Worm (Caenorhabditis elegans) whole organism, L4 larva: ENCODE measurements around the gene B0244.4.

Experiments used
- F49E8.2 ChIP-seq: sonication (generic microtip); optimal IDR thresholded peaks from 2 replicates; lab custom pipeline; 2016; ENCODE audit warnings: missing compliant biosample characterization, mild to moderate bottlenecking, missing genetic modification characterization, borderline replicate concordance
- R02D3.7 ChIP-seq: fragments of 150-350 bp; sonication (generic microtip); optimal IDR thresholded peaks from 3 replicates; lab custom pipeline; 2014; ENCODE audit warnings: missing biosample characterization, missing genetic modification characterization
- ZK337.2 ChIP-seq: fragments of 200-800 bp; sonication (Bioruptor generic); IDR thresholded peaks from 2 replicates; pipeline ENCODE4 v1.3.6; 2022; ENCODE audit warnings: missing genetic modification reagents, missing genetic modification characterization, missing compliant biosample characterization
- ZK546.5 ChIP-seq, 2 experiments: sonication (generic microtip); optimal IDR thresholded peaks; 2 replicates each; lab custom pipeline; 2017; ENCODE audit warnings: missing biosample characterization in 2 of 2, missing genetic modification characterization in 2 of 2
- ama-1 ChIP-seq: fragments of 150-350 bp; optimal IDR thresholded peaks from 2 replicates; lab custom pipeline; 2014; ENCODE audit warnings: inconsistent platforms, mixed read lengths
- ceh-82 ChIP-seq: sonication (generic microtip); optimal IDR thresholded peaks from 2 replicates; lab custom pipeline; 2017; ENCODE audit warnings: missing biosample characterization, missing genetic modification characterization
- ces-1 ChIP-seq: fragments of 150-350 bp; sonication (generic microtip); optimal IDR thresholded peaks from 4 replicates; lab custom pipeline; 2014; ENCODE audit warnings: missing biosample characterization, missing genetic modification reagents, missing genetic modification characterization
- ctbp-1 ChIP-seq: fragments of 200-800 bp; sonication (Bioruptor generic); IDR thresholded peaks from 2 replicates; pipeline ENCODE4 v1.3.6; 2022; ENCODE audit warnings: missing genetic modification reagents, missing genetic modification characterization, missing compliant biosample characterization
- daf-16 ChIP-seq, 3 experiments: sonication (generic microtip); optimal IDR thresholded peaks; 2 replicates each; lab custom pipeline; 2016 to 2017; ENCODE audit warnings: missing genetic modification characterization in 3 of 3, missing genetic modification reagents in 3 of 3, mild to moderate bottlenecking in 2 of 3, missing compliant biosample characterization in 2 of 3, missing biosample characterization in 1 of 3, moderate library complexity in 1 of 3
- daf-19 ChIP-seq: fragments of 200-800 bp; sonication (Bioruptor generic); conservative IDR thresholded peaks from 2 replicates; pipeline ENCODE4 v1.3.6; 2022; ENCODE audit warnings: missing genetic modification characterization, missing compliant biosample characterization
- daf-8 ChIP-seq: fragments of 200-800 bp; sonication (Bioruptor generic); IDR thresholded peaks from 2 replicates; pipeline ENCODE4 v1.3.6; 2022; ENCODE audit warnings: missing genetic modification characterization, missing compliant biosample characterization
- dmd-6 ChIP-seq: fragments of 200-800 bp; sonication (Bioruptor generic); IDR thresholded peaks from 2 replicates; pipeline ENCODE4 v1.3.6; 2022; ENCODE audit warnings: missing genetic modification reagents, missing genetic modification characterization, missing compliant biosample characterization
- dve-1 ChIP-seq: sonication (generic microtip); optimal IDR thresholded peaks from 2 replicates; lab custom pipeline; 2017; ENCODE audit warnings: antibody characterized with exemption, mild to moderate bottlenecking, missing genetic modification characterization, missing compliant biosample characterization; ENCODE audit not compliant: insufficient read depth
- egl-43 ChIP-seq: fragments of 200-800 bp; sonication (Bioruptor generic); IDR thresholded peaks from 2 replicates; pipeline ENCODE4 v1.3.6; 2022; ENCODE audit warnings: missing genetic modification reagents, missing genetic modification characterization, missing compliant biosample characterization
- fos-1 ChIP-seq: fragments of 150-350 bp; optimal IDR thresholded peaks from 2 replicates; lab custom pipeline; 2014; ENCODE audit warnings: missing biosample characterization, missing genetic modification characterization
- hlh-11 ChIP-seq: fragments of 200-800 bp; sonication (Bioruptor generic); optimal IDR thresholded peaks from 2 replicates; lab custom pipeline; 2018; ENCODE audit warnings: mild to moderate bottlenecking, missing genetic modification characterization, missing compliant biosample characterization
- hlh-30 ChIP-seq: sonication (generic microtip); optimal IDR thresholded peaks from 2 replicates; lab custom pipeline; 2017; ENCODE audit warnings: antibody characterized with exemption, mild to moderate bottlenecking, missing genetic modification characterization, missing compliant biosample characterization; ENCODE audit not compliant: insufficient read depth
- jun-1 ChIP-seq: fragments of 150-350 bp; optimal IDR thresholded peaks from 2 replicates; lab custom pipeline; 2014; ENCODE audit warnings: missing biosample characterization, missing genetic modification reagents, missing genetic modification characterization
- lim-7 ChIP-seq: fragments of 200-800 bp; sonication (Bioruptor generic); IDR thresholded peaks from 2 replicates; pipeline ENCODE4 v1.3.6; 2022; ENCODE audit warnings: missing genetic modification characterization, missing compliant biosample characterization
- lin-13 ChIP-seq: fragments of 150-350 bp; optimal IDR thresholded peaks from 2 replicates; lab custom pipeline; 2014; ENCODE audit warnings: missing biosample characterization, missing genetic modification reagents, missing genetic modification characterization
- lin-39 ChIP-seq: fragments of 150-350 bp; optimal IDR thresholded peaks from 2 replicates; lab custom pipeline; 2014; ENCODE audit warnings: missing biosample characterization, missing genetic modification reagents, missing genetic modification characterization
- lsy-2 ChIP-seq, 2 experiments: fragments of 150-350 bp in 1 of 2; sonication (generic microtip) in 1 of 2; optimal IDR thresholded peaks; 2 replicates each; lab custom pipeline; 2014 to 2017; ENCODE audit warnings: missing biosample characterization in 2 of 2, missing genetic modification characterization in 2 of 2
- madf-5 ChIP-seq, 2 experiments: fragments of 200-800 bp; sonication (Bioruptor generic); IDR thresholded peaks; 2 replicates each; pipeline ENCODE4 v1.3.6; 2022; ENCODE audit warnings: missing compliant biosample characterization in 2 of 2, missing genetic modification characterization in 2 of 2
- madf-9 ChIP-seq: fragments of 200-800 bp; sonication (Bioruptor generic); conservative IDR thresholded peaks from 2 replicates; pipeline ENCODE4 v1.3.6; 2022; ENCODE audit warnings: missing genetic modification reagents, missing genetic modification characterization, missing compliant biosample characterization
- mdl-1 ChIP-seq, 2 experiments: fragments of 150-350 bp in 1 of 2; sonication (generic microtip) in 1 of 2; optimal IDR thresholded peaks; 2 replicates each; lab custom pipeline; 2014 to 2017; ENCODE audit warnings: missing biosample characterization in 2 of 2, missing genetic modification characterization in 2 of 2
- mep-1 ChIP-seq: fragments of 150-350 bp; sonication (generic microtip); optimal IDR thresholded peaks from 3 replicates; lab custom pipeline; 2014; ENCODE audit warnings: missing biosample characterization, missing genetic modification characterization
- nhr-111 ChIP-seq: fragments of 200-800 bp; sonication (Bioruptor generic); optimal IDR thresholded peaks from 2 replicates; lab custom pipeline; 2018; ENCODE audit warnings: mild to moderate bottlenecking, missing genetic modification characterization, missing compliant biosample characterization
- nhr-237 ChIP-seq: sonication (generic microtip); optimal IDR thresholded peaks from 2 replicates; lab custom pipeline; 2017; ENCODE audit warnings: missing biosample characterization, missing genetic modification characterization
- nhr-25 ChIP-seq: sonication (generic microtip); optimal IDR thresholded peaks from 2 replicates; lab custom pipeline; 2017; ENCODE audit warnings: missing genetic modification characterization, mild to moderate bottlenecking, missing compliant biosample characterization, antibody characterized with exemption, moderate library complexity, borderline replicate concordance; ENCODE audit not compliant: insufficient read depth
- nhr-41 ChIP-seq: fragments of 200-800 bp; sonication (Bioruptor generic); IDR thresholded peaks from 2 replicates; pipeline ENCODE4 v1.3.6; 2022; ENCODE audit warnings: missing genetic modification reagents, missing genetic modification characterization, missing compliant biosample characterization
- nhr-42 ChIP-seq: fragments of 200-800 bp; sonication (Bioruptor generic); IDR thresholded peaks from 2 replicates; pipeline ENCODE4 v1.3.6; 2022; ENCODE audit warnings: missing genetic modification characterization, missing compliant biosample characterization
- nhr-6 ChIP-seq: fragments of 150-350 bp; optimal IDR thresholded peaks from 2 replicates; lab custom pipeline; 2014; ENCODE audit warnings: missing biosample characterization, missing genetic modification characterization
- nhr-77 ChIP-seq: fragments of 150-350 bp; optimal IDR thresholded peaks from 2 replicates; lab custom pipeline; 2014; ENCODE audit warnings: missing biosample characterization, missing genetic modification characterization
- pha-4 ChIP-seq, 2 experiments: fragments of 150-350 bp in 1 of 2; fragments of 200-800 bp in 1 of 2; sonication (Bioruptor generic) in 1 of 2; IDR thresholded peaks in 1 of 2; optimal IDR thresholded peaks in 1 of 2; 2 replicates each; pipeline versions ENCODE4 v1.3.6 to Lab custom; 2014 to 2022; ENCODE audit warnings: missing genetic modification characterization in 2 of 2, missing genetic modification reagents in 2 of 2, missing biosample characterization in 1 of 2, missing compliant biosample characterization in 1 of 2
- pqm-1 ChIP-seq: sonication (generic microtip); optimal IDR thresholded peaks from 2 replicates; lab custom pipeline; 2017; ENCODE audit warnings: missing biosample characterization, missing genetic modification characterization
- rbr-2 ChIP-seq: sonication (generic microtip); optimal IDR thresholded peaks from 2 replicates; lab custom pipeline; 2016; ENCODE audit warnings: missing genotype, missing genetic modification characterization, missing compliant biosample characterization
- set-16 ChIP-seq: fragments of 200-800 bp; sonication (Bioruptor generic); IDR thresholded peaks from 2 replicates; pipeline ENCODE4 v1.3.6; 2022; ENCODE audit warnings: missing genetic modification reagents, missing genetic modification characterization, missing compliant biosample characterization
- spr-1 ChIP-seq: sonication (generic microtip); optimal IDR thresholded peaks from 2 replicates; lab custom pipeline; 2016; ENCODE audit warnings: mild to moderate bottlenecking, missing genetic modification characterization, missing compliant biosample characterization
- tra-1 ChIP-seq: fragments of 200-800 bp; sonication (Bioruptor generic); IDR thresholded peaks from 2 replicates; pipeline ENCODE4 v1.3.6; 2022; ENCODE audit warnings: missing genetic modification reagents, missing genetic modification characterization, missing compliant biosample characterization
- unc-62 ChIP-seq, 3 experiments: fragments of 150-350 bp in 1 of 3; sonication (generic microtip); optimal IDR thresholded peaks in 2 of 3; peaks in 1 of 3; 1 replicate in 1 of 3; 2 replicates in 2 of 3; lab custom pipeline; 2014 to 2017; ENCODE audit warnings: missing biosample characterization in 3 of 3, missing genetic modification characterization in 3 of 3, missing genetic modification reagents in 3 of 3, missing genotype in 1 of 3
- zfp-2 ChIP-seq: sonication (generic microtip); optimal IDR thresholded peaks from 2 replicates; lab custom pipeline; 2016; ENCODE audit warnings: mild to moderate bottlenecking, missing genetic modification characterization, missing compliant biosample characterization

Gene B0244.4

DNA sequence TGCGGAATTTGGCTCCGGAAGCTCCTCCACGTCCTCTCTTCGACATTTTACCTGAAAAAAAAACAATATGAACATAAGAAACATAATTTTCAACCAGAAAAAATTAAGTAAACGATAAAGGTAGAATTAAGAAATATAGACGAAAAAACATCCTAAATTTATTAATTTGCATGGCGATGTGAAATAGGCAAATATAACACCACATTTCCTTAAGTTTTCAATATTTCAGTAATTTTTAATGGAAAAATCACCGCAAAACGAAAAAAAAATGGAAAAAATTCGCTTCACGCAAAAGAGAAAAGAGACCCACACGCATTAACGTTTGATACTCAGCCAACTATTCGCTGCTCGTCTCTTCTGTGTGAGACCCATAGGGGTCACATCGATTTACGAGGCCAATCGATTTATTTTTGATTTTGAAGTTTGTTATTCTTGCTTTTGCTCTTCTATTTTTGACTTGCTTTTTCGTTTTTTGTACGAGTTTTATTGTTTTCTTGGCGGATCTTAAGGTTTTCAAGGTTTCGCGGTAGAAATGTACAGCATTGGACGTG is 41.1 kb upstream of the B0244.4 start, which contains the start of gene rpl-23 (continued):
- TF ChIP-seq daf-16 (GFP tag; optimal IDR thresholded peaks at IDR 0.05; lab: Kevin White, UChicago), result peak in 1 of 2 experiments; percentile 38
- TF ChIP-seq daf-16 (tag; optimal IDR thresholded peaks at IDR 0.05; lab: Kevin White, UChicago), result peak; percentile 72
- TF ChIP-seq rbr-2 (tag; lab: Kevin White, UChicago), result peak; percentile 83
- TF ChIP-seq tra-1 (GFP tag; lab: Robert Waterston, UW), result peak; percentile 65; the same call in 1 of the 2 replicates
- peak; percentile 63 for TF ChIP-seq ces-1 (GFP tag; lab: Kevin White, UChicago)
- TF ChIP-seq nhr-41 (GFP tag; lab: Robert Waterston, UW), result no peak
- TF ChIP-seq nhr-6, result peak; percentile 73
- TF ChIP-seq daf-19 (GFP tag; lab: Robert Waterston, UW), result no peak
- peak in 1 of 2 experiments; percentile 71 for TF ChIP-seq mdl-1 (tag; optimal IDR thresholded peaks at IDR 0.05; lab: Kevin White, UChicago)
- no peak for TF ChIP-seq ceh-82 (tag; lab: Kevin White, UChicago)
- peak; percentile 92 for TF ChIP-seq hlh-30
- TF ChIP-seq daf-8 (GFP tag; lab: Robert Waterston, UW), result no peak
- peak; percentile 64; the same call in 1 of the 2 replicates for TF ChIP-seq pha-4 (GFP tag; IDR thresholded peaks at IDR 0.05; lab: Robert Waterston, UW)
- TF ChIP-seq pha-4 (tag; optimal IDR thresholded peaks at IDR 0.05; lab: Kevin White, UChicago), result peak; percentile 98
- 0 out of 2 replicates have a peak, but pooled peaks have one; percentile 23 for TF ChIP-seq ZK337.2 (GFP tag; lab: Robert Waterston, UW)
- TF ChIP-seq mep-1, result peak; percentile 96
- 0 out of 2 replicates have a peak, but pooled peaks have one; percentile 52 for TF ChIP-seq lim-7
- no peak for TF ChIP-seq egl-43 (GFP tag; lab: Robert Waterston, UW)
- peak; percentile 83 to 96 for TF ChIP-seq lsy-2 (tag; optimal IDR thresholded peaks at IDR 0.05; lab: Kevin White, UChicago)
- peak; percentile 62 for TF ChIP-seq dmd-6
- peak; percentile 96 for TF ChIP-seq nhr-77
- TF ChIP-seq ctbp-1 (GFP tag; lab: Robert Waterston, UW), result peak; percentile 49; the same call in 1 of the 2 replicates
- TF ChIP-seq ama-1 (lab: Kevin White, UChicago), result peak; percentile 77
- no peak for TF ChIP-seq madf-5 (GFP tag; IDR thresholded peaks at IDR 0.05; lab: Robert Waterston, UW)
- no peak for TF ChIP-seq nhr-237 (tag; lab: Kevin White, UChicago)
- TF ChIP-seq lin-39, result no peak
- peak; percentile 15 for TF ChIP-seq spr-1
- peak; percentile 70 for TF ChIP-seq zfp-2
- peak; percentile 96 for TF ChIP-seq R02D3.7 (tag; lab: Kevin White, UChicago)
- TF ChIP-seq dve-1 (tag; lab: Kevin White, UChicago), result peak; percentile 94
- no peak for TF ChIP-seq F49E8.2 (tag; lab: Kevin White, UChicago)
- TF ChIP-seq nhr-25 (tag; lab: Kevin White, UChicago), result peak; percentile 36
- peak in 1 of 2 experiments; percentile 21 for TF ChIP-seq unc-62 (GFP tag; optimal IDR thresholded peaks at IDR 0.05 in 1 of 2; lab: Kevin White, UChicago)
- TF ChIP-seq unc-62 (tag; optimal IDR thresholded peaks at IDR 0.05; lab: Kevin White, UChicago), result no peak
- peak; percentile 90 for TF ChIP-seq lin-13 (GFP tag; lab: Kevin White, UChicago)
- TF ChIP-seq jun-1 (tag; lab: Kevin White, UChicago), result peak; percentile 27

DNA sequence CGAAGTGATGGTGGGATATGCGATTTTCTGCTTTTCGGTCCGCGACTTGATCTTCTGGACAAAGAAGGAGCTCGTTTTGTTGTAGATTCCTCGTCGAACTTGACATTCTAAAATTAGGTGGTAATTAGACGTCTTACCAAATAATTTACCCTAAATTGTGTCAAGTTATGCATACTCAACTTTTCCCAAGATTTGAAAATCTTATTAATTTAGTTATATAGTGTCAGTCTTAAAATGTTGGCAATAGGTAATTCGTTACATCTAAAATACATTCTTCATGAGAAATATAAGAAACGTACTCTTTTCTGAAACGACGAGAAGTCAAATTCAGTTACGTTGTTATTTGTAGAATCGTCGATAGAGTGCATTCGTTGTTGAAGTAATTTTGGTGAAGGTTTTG is 39.7 kb upstream of the B0244.4 start:
- no peak for TF ChIP-seq ZK546.5 (tag; optimal IDR thresholded peaks at IDR 0.05; lab: Kevin White, UChicago)
- no peak for TF ChIP-seq spr-1
- no peak for TF ChIP-seq fos-1 (tag; lab: Kevin White, UChicago)
- TF ChIP-seq rbr-2 (tag; lab: Kevin White, UChicago), result no peak
- no peak for TF ChIP-seq nhr-41 (GFP tag; lab: Robert Waterston, UW)
- no peak for TF ChIP-seq madf-9 (GFP tag; lab: Robert Waterston, UW)
- TF ChIP-seq nhr-111 (GFP tag; lab: Kevin White, UChicago), result no peak
- no peak for TF ChIP-seq hlh-11
- TF ChIP-seq ces-1 (GFP tag; lab: Kevin White, UChicago), result no peak
- TF ChIP-seq set-16 (GFP tag; lab: Robert Waterston, UW), result no peak
- no peak for TF ChIP-seq pqm-1 (tag; lab: Kevin White, UChicago)
- TF ChIP-seq nhr-77, result no peak
- TF ChIP-seq lin-39, result no peak
- no peak for TF ChIP-seq nhr-42
